Fruit fly (Drosophila melanogaster): Measurements from ENCODE around the gene TotF.

Gene TotF

DNA sequence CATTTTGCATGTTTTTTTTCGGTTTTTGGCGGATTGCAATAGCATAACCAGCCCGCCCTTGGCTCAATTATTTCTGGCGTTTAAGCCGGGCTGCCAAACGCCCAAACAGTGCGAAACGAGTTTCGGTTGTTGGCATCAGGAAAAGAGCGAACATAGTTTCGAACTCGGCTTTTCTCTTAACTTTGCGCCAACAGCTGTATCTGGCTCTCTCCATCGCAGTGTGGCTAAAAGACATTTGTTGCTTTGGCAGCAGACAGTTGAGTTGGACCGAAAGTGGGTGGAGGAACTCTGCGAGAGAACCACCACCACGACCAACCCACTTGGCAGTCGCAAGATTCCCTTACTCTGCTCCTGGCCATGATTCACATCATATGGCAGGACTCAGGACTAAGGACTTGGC, 4.8 kb upstream of the TotF start:
- no peak for TF ChIP-seq Sox14 (GFP tag; optimal IDR thresholded peaks at IDR 0.05)
- TF ChIP-seq topi (GFP tag; optimal IDR thresholded peaks at IDR 0.05), result no peak
- TF ChIP-seq CG6163 (GFP tag; IDR thresholded peaks at IDR 0.05), result 0 out of 3 replicates have a peak, but pooled peaks have one; percentile 8
- TF ChIP-seq CG11294 (GFP tag; IDR thresholded peaks at IDR 0.05), result no peak
- TF ChIP-seq CG11762 (GFP tag; optimal IDR thresholded peaks at IDR 0.05; ENCODE audit: insufficient read depth), result no peak
- TF ChIP-seq CG10631 (GFP tag; optimal IDR thresholded peaks at IDR 0.05), result no peak
- no peak for TF ChIP-seq CG4318 (GFP tag; optimal IDR thresholded peaks at IDR 0.05)
- no peak for TF ChIP-seq eg (GFP tag; IDR thresholded peaks at IDR 0.05)
- TF ChIP-seq Eip78C (GFP tag), result peak; percentile 39
- TF ChIP-seq CG7368 (GFP tag; optimal IDR thresholded peaks at IDR 0.05), result no peak
- no peak for TF ChIP-seq achi (GFP tag; optimal IDR thresholded peaks at IDR 0.05)
- TF ChIP-seq Hr38 (GFP tag; optimal IDR thresholded peaks at IDR 0.05), result no peak
- no peak for TF ChIP-seq salr (GFP tag; optimal IDR thresholded peaks at IDR 0.05)

DNA sequence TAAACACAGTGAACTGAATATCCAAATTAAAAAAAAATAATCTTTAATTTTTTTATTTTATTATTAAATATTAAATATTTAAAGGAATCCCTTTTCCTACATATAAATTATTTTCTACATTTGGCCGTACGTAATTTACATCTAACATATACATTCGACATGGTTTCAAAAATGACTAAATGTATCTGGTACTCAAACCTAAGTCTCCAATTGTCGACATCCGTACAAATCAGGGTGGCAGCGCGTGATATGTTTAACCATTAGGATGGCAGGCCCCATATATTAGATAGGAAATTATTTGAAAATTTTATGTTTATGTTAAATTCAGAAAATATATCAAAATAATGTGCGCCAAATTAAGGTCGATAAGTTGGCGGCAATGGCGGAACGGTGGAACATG, 3.0 kb upstream of the TotF start:
- TF ChIP-seq CG15336 (GFP tag; IDR thresholded peaks at IDR 0.05) (0 out of 2 replicates have a peak, but pooled peaks have one; percentile 12), svp (GFP tag) (peak; percentile 39), Sox102F (GFP tag; optimal IDR thresholded peaks at IDR 0.05) (no peak)

DNA sequence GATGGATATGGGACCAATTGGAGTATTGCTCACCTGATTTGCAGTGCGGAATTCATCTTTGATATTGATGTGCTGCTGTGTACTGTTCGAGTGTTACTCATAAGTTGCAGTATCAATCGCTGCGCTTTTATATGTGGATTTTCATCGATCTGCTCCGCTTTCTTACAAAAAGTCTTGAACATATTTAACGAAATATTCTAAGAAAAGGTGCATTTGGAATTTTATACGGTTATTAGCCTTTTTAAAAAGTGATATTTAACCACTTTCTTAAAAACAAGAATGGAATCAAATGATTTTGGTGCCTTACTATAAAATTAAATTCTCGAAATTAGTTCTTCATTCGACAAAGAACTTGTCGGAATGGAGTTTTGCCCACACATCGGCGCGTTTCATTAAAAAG, 1.2 kb upstream of the TotF start, which contains the start of gene TotE:
TotE (minus strand) TSS at position 101 of the 400 bp plus-strand sequence.
- no peak for TF ChIP-seq CG8632 (GFP tag; optimal IDR thresholded peaks at IDR 0.05)
- no peak for TF ChIP-seq acj6 (GFP tag; optimal IDR thresholded peaks at IDR 0.05)
- TF ChIP-seq spab (GFP tag; optimal IDR thresholded peaks at IDR 0.05), result no peak
- no peak for TF ChIP-seq CG11902 (GFP tag; optimal IDR thresholded peaks at IDR 0.05)
- TF ChIP-seq Eip75B (GFP tag; optimal IDR thresholded peaks at IDR 0.05), result no peak
- no peak for TF ChIP-seq esn (GFP tag; optimal IDR thresholded peaks at IDR 0.05)
- no peak for TF ChIP-seq CG8319 (GFP tag; optimal IDR thresholded peaks at IDR 0.05)
- no peak for TF ChIP-seq Eip93F (GFP tag; optimal IDR thresholded peaks at IDR 0.05)

DNA sequence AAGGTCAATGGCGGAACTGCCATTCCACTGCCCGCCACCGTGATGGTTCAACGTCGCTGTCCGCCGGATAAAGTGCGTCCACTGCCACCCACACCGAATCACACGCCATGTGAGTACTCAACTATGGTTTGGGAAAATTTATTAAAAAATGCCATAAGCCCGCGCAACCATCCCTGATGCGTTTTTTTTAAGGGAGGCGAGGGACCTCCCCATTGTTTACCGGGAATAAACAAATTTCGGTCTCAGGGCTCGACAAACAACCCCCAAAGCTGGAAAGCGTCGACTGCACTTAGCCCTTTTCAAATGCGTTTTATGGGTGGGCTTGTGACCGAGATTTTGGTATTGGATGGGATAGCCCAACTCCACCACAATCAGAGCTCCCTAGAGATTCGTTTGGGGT, 4.4 kb downstream of the TotF start:
- TF ChIP-seq Met (GFP tag; optimal IDR thresholded peaks at IDR 0.05) (no peak), Eip78C (GFP tag) (peak; percentile 28)

- TF ChIP-seq fd59A (GFP tag; optimal IDR thresholded peaks at IDR 0.05) (peak; percentile 55), CG34406 (GFP tag; optimal IDR thresholded peaks at IDR 0.05) (peak; percentile 57), OdsH (GFP tag; optimal IDR thresholded peaks at IDR 0.05) (peak; percentile 75), svp (GFP tag) (peak; percentile 86), CG11294 (GFP tag; IDR thresholded peaks at IDR 0.05) (no peak), lz (GFP tag; optimal IDR thresholded peaks at IDR 0.05) (peak; percentile 59), cyc (GFP tag; optimal IDR thresholded peaks at IDR 0.05) (peak; percentile 75), Met (GFP tag; optimal IDR thresholded peaks at IDR 0.05) (peak; percentile 69), CG6276 (GFP tag; optimal IDR thresholded peaks at IDR 0.05) (peak; percentile 45), acj6 (GFP tag; optimal IDR thresholded peaks at IDR 0.05) (peak; percentile 69), CG3032 (tag; optimal IDR thresholded peaks at IDR 0.05) (peak; percentile 46), CG9139 (GFP tag; optimal IDR thresholded peaks at IDR 0.05) (peak; percentile 5), Smox (GFP tag; optimal IDR thresholded peaks at IDR 0.05) (peak; percentile 74), CG8632 (GFP tag; optimal IDR thresholded peaks at IDR 0.05) (peak; percentile 10), CG6808 (GFP tag; optimal IDR thresholded peaks at IDR 0.05) (peak; percentile 44), fd85E (GFP tag; optimal IDR thresholded peaks at IDR 0.05) (no peak), salr (GFP tag; optimal IDR thresholded peaks at IDR 0.05) (peak; percentile 20 to 44), eg (GFP tag; IDR thresholded peaks at IDR 0.05) (0 out of 3 replicates have a peak, but pooled peaks have one; percentile 43), CG15336 (GFP tag; IDR thresholded peaks at IDR 0.05) (peak; percentile 78), Sox102F (GFP tag; optimal IDR thresholded peaks at IDR 0.05) (peak; percentile 66), Eip78C (GFP tag) (peak; percentile 92), Hr4 (GFP tag; optimal IDR thresholded peaks at IDR 0.05) (peak; percentile 61), Blimp-1 (GFP tag; optimal IDR thresholded peaks at IDR 0.05) (no peak), dac (GFP tag; optimal IDR thresholded peaks at IDR 0.05) (no peak), net (GFP tag; optimal IDR thresholded peaks at IDR 0.05) (peak; percentile 55), Eip75B (GFP tag; optimal IDR thresholded peaks at IDR 0.05) (peak; percentile 70), dsx (GFP tag; optimal IDR thresholded peaks at IDR 0.05; ENCODE audit: poor library complexity, severe bottlenecking) (peak; percentile 74), CG10669 (GFP tag; optimal IDR thresholded peaks at IDR 0.05) (peak; percentile 40), Hr39 (GFP tag; optimal IDR thresholded peaks at IDR 0.05) (peak; percentile 60), CG10631 (GFP tag; optimal IDR thresholded peaks at IDR 0.05) (peak; percentile 70)
Observed at dm6 chr2L:19905233-19905632, 6.9 kb downstream of the TotF start.

All from whole organism, prepupa.